Worm (Caenorhabditis elegans) whole organism, young adult: ENCODE measurements around the gene Y47D3A.34.

Experiments used
- B0336.3 ChIP-seq: fragments of 200-800 bp; sonication (Bioruptor generic); IDR thresholded peaks from 2 replicates; pipeline ENCODE4 v1.3.6; 2022; ENCODE audit warnings: missing genetic modification characterization, missing compliant biosample characterization
- C06A6.2 ChIP-seq: fragments of 200-800 bp; sonication (Bioruptor generic); conservative IDR thresholded peaks from 2 replicates; pipeline ENCODE4 v1.3.6; 2022; ENCODE audit warnings: missing genetic modification characterization, missing compliant biosample characterization
- C17E4.6 ChIP-seq: fragments of 200-800 bp; sonication (Bioruptor generic); IDR thresholded peaks from 2 replicates; pipeline ENCODE4 v1.3.6; 2022; ENCODE audit warnings: missing genetic modification reagents, missing genetic modification characterization, missing compliant biosample characterization
- F37B4.10 ChIP-seq: fragments of 200-800 bp; sonication (Bioruptor generic); IDR thresholded peaks from 2 replicates; pipeline ENCODE4 v1.3.6; 2022; ENCODE audit warnings: missing genetic modification characterization, missing compliant biosample characterization
- F39B2.1 ChIP-seq: fragments of 200-800 bp; sonication (Bioruptor generic); IDR thresholded peaks from 2 replicates; pipeline ENCODE4 v1.3.6; 2022; ENCODE audit warnings: missing genetic modification reagents, missing genetic modification characterization, missing compliant biosample characterization
- F55B11.4 ChIP-seq: sonication (generic microtip); optimal IDR thresholded peaks from 2 replicates; lab custom pipeline; 2016; ENCODE audit warnings: missing compliant biosample characterization, missing genetic modification characterization, borderline replicate concordance; ENCODE audit not compliant: insufficient read depth
- K11D2.4 ChIP-seq: fragments of 200-800 bp; sonication (Bioruptor generic); IDR thresholded peaks from 2 replicates; pipeline ENCODE4 v1.3.6; 2022; ENCODE audit warnings: missing genetic modification reagents, missing genetic modification characterization, missing compliant biosample characterization
- Y95B8A.8 ChIP-seq: fragments of 200-800 bp; sonication (Bioruptor generic); IDR thresholded peaks from 2 replicates; pipeline ENCODE4 v1.3.6; 2022; ENCODE audit warnings: missing genetic modification reagents, missing genetic modification characterization, missing compliant biosample characterization
- ZK185.1 ChIP-seq: sonication (generic microtip); optimal IDR thresholded peaks from 2 replicates; lab custom pipeline; 2016; ENCODE audit warnings: mild to moderate bottlenecking, missing genetic modification characterization, missing compliant biosample characterization; ENCODE audit not compliant: poor library complexity, severe bottlenecking
- ama-1 ChIP-seq, 3 experiments: fragments of 150-350 bp in 1 of 3; sonication (generic microtip) in 2 of 3; optimal IDR thresholded peaks; 2 replicates each; lab custom pipeline; 2014 to 2018; ENCODE audit warnings: missing biosample characterization in 2 of 3, missing genetic modification characterization in 2 of 3, missing genetic modification reagents in 2 of 3
- aptf-2 ChIP-seq: fragments of 200-800 bp; sonication (Bioruptor generic); conservative IDR thresholded peaks from 2 replicates; pipeline ENCODE4 v1.3.6; 2022; ENCODE audit warnings: missing genetic modification reagents, missing genetic modification characterization, missing compliant biosample characterization
- aptf-3 ChIP-seq: fragments of 200-800 bp; sonication (Bioruptor generic); IDR thresholded peaks from 2 replicates; pipeline ENCODE4 v1.3.6; 2022; ENCODE audit warnings: missing genetic modification characterization, missing compliant biosample characterization
- athp-1 ChIP-seq: sonication (generic microtip); optimal IDR thresholded peaks from 2 replicates; lab custom pipeline; 2017; ENCODE audit warnings: mild to moderate bottlenecking, missing genetic modification characterization, missing compliant biosample characterization
- attf-5 ChIP-seq: fragments of 200-800 bp; sonication (Bioruptor generic); optimal IDR thresholded peaks from 2 replicates; lab custom pipeline; 2018; ENCODE audit warnings: mild to moderate bottlenecking, missing genetic modification characterization, missing compliant biosample characterization
- bed-2 ChIP-seq: fragments of 200-800 bp; sonication (Bioruptor generic); IDR thresholded peaks from 2 replicates; pipeline ENCODE4 v1.3.6; 2022; ENCODE audit warnings: missing genetic modification reagents, missing genetic modification characterization, missing compliant biosample characterization
- cebp-1 ChIP-seq, 2 experiments: fragments of 200-800 bp in 1 of 2; sonication (Bioruptor generic) in 1 of 2; sonication (generic microtip) in 1 of 2; IDR thresholded peaks in 1 of 2; optimal IDR thresholded peaks in 1 of 2; 2 replicates each; pipeline versions ENCODE4 v1.3.6 to Lab custom; 2017 to 2022; ENCODE audit warnings: missing compliant biosample characterization in 2 of 2, missing genetic modification characterization in 2 of 2, mild to moderate bottlenecking in 1 of 2, missing genetic modification reagents in 1 of 2, moderate library complexity in 1 of 2
- cebp-2 ChIP-seq: fragments of 200-800 bp; sonication (Bioruptor generic); IDR thresholded peaks from 2 replicates; pipeline ENCODE4 v1.3.6; 2022; ENCODE audit warnings: missing genetic modification characterization, missing compliant biosample characterization
- ceh-27 ChIP-seq: fragments of 200-800 bp; sonication (Bioruptor generic); optimal IDR thresholded peaks from 2 replicates; lab custom pipeline; 2018; ENCODE audit warnings: mild to moderate bottlenecking, missing genetic modification characterization, moderate library complexity, missing compliant biosample characterization
- ceh-40 ChIP-seq: fragments of 200-800 bp; sonication (Bioruptor generic); IDR thresholded peaks from 2 replicates; pipeline ENCODE4 v1.3.6; 2022; ENCODE audit warnings: missing genetic modification characterization, missing compliant biosample characterization
- ceh-91 ChIP-seq: fragments of 200-800 bp; sonication (Bioruptor generic); IDR thresholded peaks from 2 replicates; pipeline ENCODE4 v1.3.6; 2022; ENCODE audit warnings: missing genetic modification reagents, missing genetic modification characterization, missing compliant biosample characterization
- chd-7 ChIP-seq: sonication (generic microtip); optimal IDR thresholded peaks from 2 replicates; lab custom pipeline; 2016; ENCODE audit warnings: mild to moderate bottlenecking, missing genetic modification characterization, moderate library complexity, missing compliant biosample characterization
- efl-1 ChIP-seq: fragments of 150-350 bp; optimal IDR thresholded peaks from 2 replicates; lab custom pipeline; 2014; ENCODE audit warnings: missing biosample characterization, missing genetic modification reagents, missing genetic modification characterization
- ekl-4 ChIP-seq: fragments of 200-800 bp; sonication (Bioruptor generic); IDR thresholded peaks from 2 replicates; pipeline ENCODE4 v1.3.6; 2022; ENCODE audit warnings: missing genetic modification reagents, missing genetic modification characterization, missing compliant biosample characterization
- gei-17 ChIP-seq: fragments of 200-800 bp; sonication (Bioruptor generic); optimal IDR thresholded peaks from 2 replicates; lab custom pipeline; 2018; ENCODE audit warnings: mild to moderate bottlenecking, missing genetic modification characterization, missing compliant biosample characterization
- hlh-12 ChIP-seq: sonication (generic microtip); optimal IDR thresholded peaks from 2 replicates; lab custom pipeline; 2016; ENCODE audit warnings: missing genetic modification characterization, missing compliant biosample characterization
- hlh-26 ChIP-seq: fragments of 200-800 bp; sonication (Bioruptor generic); conservative IDR thresholded peaks from 2 replicates; pipeline ENCODE4 v1.3.6; 2022; ENCODE audit warnings: missing genetic modification reagents, missing genetic modification characterization, missing compliant biosample characterization
- hrde-1 ChIP-seq: sonication (generic microtip); optimal IDR thresholded peaks from 2 replicates; lab custom pipeline; 2016; ENCODE audit warnings: missing genetic modification characterization, mild to moderate bottlenecking, missing compliant biosample characterization, moderate library complexity, missing genotype, missing genetic modification reagents, borderline replicate concordance
- hsf-1 ChIP-seq: fragments of 200-800 bp; sonication (Bioruptor generic); IDR thresholded peaks from 2 replicates; pipeline ENCODE4 v1.3.6; 2022; ENCODE audit warnings: missing genetic modification reagents, missing genetic modification characterization, missing compliant biosample characterization
- let-526 ChIP-seq: fragments of 200-800 bp; sonication (Bioruptor generic); IDR thresholded peaks from 2 replicates; pipeline ENCODE4 v1.3.6; 2022; ENCODE audit warnings: missing genetic modification reagents, missing genetic modification characterization, missing compliant biosample characterization
- lin-35 ChIP-seq, 3 experiments: fragments of 150-350 bp in 2 of 3; sonication (generic microtip) in 1 of 3; optimal IDR thresholded peaks; 2 replicates each; lab custom pipeline; 2014 to 2018; ENCODE audit warnings: missing biosample characterization in 3 of 3, missing genetic modification characterization in 3 of 3, missing genetic modification reagents in 3 of 3
- lsy-27 ChIP-seq: sonication (generic microtip); optimal IDR thresholded peaks from 2 replicates; lab custom pipeline; 2017; ENCODE audit warnings: missing genetic modification characterization, mild to moderate bottlenecking, missing compliant biosample characterization, antibody characterized with exemption, missing genotype, borderline replicate concordance; ENCODE audit not compliant: insufficient read depth
- madf-6 ChIP-seq: fragments of 200-800 bp; sonication (Bioruptor generic); IDR thresholded peaks from 2 replicates; pipeline ENCODE4 v1.3.6; 2022; ENCODE audit warnings: missing genetic modification reagents, missing genetic modification characterization, missing compliant biosample characterization
- mcd-1 ChIP-seq: fragments of 200-800 bp; sonication (Bioruptor generic); IDR thresholded peaks from 2 replicates; pipeline ENCODE4 v1.3.6; 2022; ENCODE audit warnings: missing genetic modification reagents, missing genetic modification characterization, missing compliant biosample characterization
- mes-4 ChIP-seq: sonication (generic microtip); optimal IDR thresholded peaks from 2 replicates; lab custom pipeline; 2016; ENCODE audit warnings: missing genotype, missing genetic modification characterization, missing compliant biosample characterization
- nfyb-1 ChIP-seq: fragments of 200-800 bp; sonication (Bioruptor generic); IDR thresholded peaks from 2 replicates; pipeline ENCODE4 v1.3.6; 2022; ENCODE audit warnings: missing genetic modification reagents, missing genetic modification characterization, missing compliant biosample characterization
- nhr-90 ChIP-seq: sonication (generic microtip); optimal IDR thresholded peaks from 2 replicates; lab custom pipeline; 2016; ENCODE audit warnings: missing genotype, mild to moderate bottlenecking, missing genetic modification characterization, missing compliant biosample characterization
- sea-2 ChIP-seq: fragments of 200-800 bp; sonication (Bioruptor generic); IDR thresholded peaks from 2 replicates; pipeline ENCODE4 v1.3.6; 2022; ENCODE audit warnings: missing genetic modification characterization, missing compliant biosample characterization
- tbp1 ChIP-seq: fragments of 200-800 bp; sonication (Bioruptor generic); optimal IDR thresholded peaks from 2 replicates; lab custom pipeline; 2018; ENCODE audit warnings: mild to moderate bottlenecking, missing genetic modification characterization, missing compliant biosample characterization
- tlf-1 ChIP-seq: fragments of 200-800 bp; sonication (Bioruptor generic); optimal IDR thresholded peaks from 2 replicates; lab custom pipeline; 2018; ENCODE audit warnings: mild to moderate bottlenecking, missing genetic modification characterization, missing compliant biosample characterization
- unc-62 ChIP-seq: fragments of 150-350 bp; optimal IDR thresholded peaks from 2 replicates; lab custom pipeline; 2014; ENCODE audit warnings: missing biosample characterization, missing genetic modification reagents, missing genetic modification characterization
- zim-3 ChIP-seq: sonication (generic microtip); optimal IDR thresholded peaks from 2 replicates; lab custom pipeline; 2017; ENCODE audit warnings: mild to moderate bottlenecking, missing genetic modification characterization, moderate library complexity, missing compliant biosample characterization
- ztf-22 ChIP-seq: fragments of 200-800 bp; sonication (Bioruptor generic); optimal IDR thresholded peaks from 2 replicates; lab custom pipeline; 2018; ENCODE audit warnings: mild to moderate bottlenecking, missing genetic modification characterization, moderate library complexity, missing compliant biosample characterization
- ztf-3 ChIP-seq: fragments of 200-800 bp; sonication (Bioruptor generic); optimal IDR thresholded peaks from 2 replicates; lab custom pipeline; 2018; ENCODE audit warnings: mild to moderate bottlenecking, missing genetic modification characterization, missing compliant biosample characterization

Y47D3A.34 gene

DNA sequence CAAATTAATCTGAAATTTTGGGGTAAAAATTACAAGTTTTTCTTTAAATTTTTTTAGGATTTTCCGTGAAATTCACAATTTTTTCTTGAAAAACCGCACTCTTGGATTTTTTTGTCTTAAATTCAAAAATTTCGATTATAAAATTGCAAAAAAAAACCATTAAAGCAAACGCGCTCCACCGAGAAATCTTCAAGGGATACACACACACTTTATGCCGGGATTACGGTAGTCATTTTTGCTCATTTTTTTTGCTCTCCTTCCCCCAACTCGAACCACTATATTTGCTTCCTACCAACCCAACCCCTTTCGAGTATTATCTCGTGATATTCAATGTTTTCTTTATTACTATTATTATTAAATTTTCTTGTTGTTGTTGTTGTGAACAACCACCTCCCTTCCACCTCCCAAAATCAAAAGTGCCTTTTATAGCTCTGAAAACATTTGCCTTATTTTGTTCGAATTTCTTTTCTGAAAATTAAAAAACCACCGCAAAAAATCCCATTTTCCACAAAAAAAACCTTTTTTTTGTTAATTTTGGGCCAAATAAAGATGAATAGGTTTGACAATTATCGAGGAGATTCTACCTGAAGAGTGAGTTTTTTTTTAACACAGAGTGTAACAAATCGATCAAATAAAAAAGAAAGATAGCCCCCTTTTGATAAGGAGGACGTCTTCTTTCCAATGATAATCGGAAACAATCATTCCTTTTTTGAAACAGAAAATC is 17.2 kb upstream of the Y47D3A.34 start, which contains the start of gene Y47D3A.32 (continued):
- TF ChIP-seq tbp1 (GFP tag; lab: Kevin White, UChicago) (peak; percentile 4), cebp-2 (GFP tag; lab: Robert Waterston, UW) (peak; percentile 86; the same call in 1 of the 2 replicates), hsf-1 (GFP tag; lab: Robert Waterston, UW) (peak; percentile 55; the same call in 1 of the 2 replicates), Y95B8A.8 (peak; percentile 53; the same call in 1 of the 2 replicates), lin-35 (GFP tag; optimal IDR thresholded peaks at IDR 0.05; lab: Kevin White, UChicago) (peak in 1 of 3 experiments; percentile 12), athp-1 (peak; percentile 11), ztf-22 (no peak), let-526 (GFP tag; lab: Robert Waterston, UW) (no peak), chd-7 (tag; lab: Kevin White, UChicago) (peak; percentile 56), attf-5 (peak; percentile 36)

DNA sequence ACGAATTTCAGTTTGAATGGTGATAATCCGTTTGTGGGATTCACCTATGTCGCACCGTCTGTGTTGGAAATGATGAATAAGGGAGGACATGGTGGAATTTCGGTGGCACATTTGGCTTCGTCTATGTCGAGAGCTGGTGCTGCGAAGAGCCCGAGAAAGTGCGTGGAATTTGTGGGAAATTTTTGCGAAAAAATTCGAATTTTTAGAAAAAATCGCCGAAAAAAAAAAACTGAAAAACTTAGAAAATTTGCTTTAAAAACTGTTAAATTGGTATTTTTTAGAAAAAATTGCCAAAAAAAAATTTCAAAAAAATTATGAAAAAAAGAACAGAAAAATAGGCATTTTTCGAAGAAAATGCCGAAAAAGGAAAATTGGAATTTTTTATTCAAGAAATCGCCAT is 14.2 kb upstream of the Y47D3A.34 start:
- TF ChIP-seq tbp1 (GFP tag; lab: Kevin White, UChicago) (no peak), ceh-40 (GFP tag; lab: Robert Waterston, UW) (0 out of 2 replicates have a peak, but pooled peaks have one; percentile 28)

DNA sequence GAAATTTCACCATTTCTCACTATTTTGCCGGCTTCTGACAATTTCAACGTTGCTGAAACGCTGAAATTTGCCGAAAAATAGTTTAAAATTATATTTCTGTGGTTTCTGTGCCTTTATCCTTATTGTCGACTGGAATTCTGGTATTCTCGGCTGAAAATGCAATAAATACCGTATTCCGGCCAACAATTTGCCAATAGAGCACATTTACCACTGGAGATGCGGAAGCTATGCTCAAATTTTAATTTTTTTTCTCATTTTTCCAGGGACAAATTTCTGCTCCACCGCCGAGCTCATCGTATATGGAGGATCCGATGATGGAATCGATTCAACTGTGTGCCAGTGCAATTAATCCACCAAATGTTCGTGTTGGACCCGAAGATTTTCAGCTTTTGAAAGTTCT is 11.9 kb upstream of the Y47D3A.34 start:
- TF ChIP-seq ceh-91 (GFP tag; lab: Robert Waterston, UW) (no peak), aptf-2 (GFP tag; lab: Robert Waterston, UW) (no peak), madf-6 (GFP tag; lab: Robert Waterston, UW) (no peak), lsy-27 (tag; lab: Kevin White, UChicago) (no peak), mes-4 (tag; lab: Kevin White, UChicago) (no peak), K11D2.4 (GFP tag; lab: Robert Waterston, UW) (no peak), F39B2.1 (no peak), C17E4.6 (GFP tag; lab: Robert Waterston, UW) (no peak), hrde-1 (tag; lab: Kevin White, UChicago) (no peak), nfyb-1 (no peak), unc-62 (no peak), hlh-12 (tag; lab: Kevin White, UChicago) (no peak), tlf-1 (no peak), C06A6.2 (GFP tag; lab: Robert Waterston, UW) (no peak), gei-17 (GFP tag; lab: Kevin White, UChicago) (no peak), aptf-3 (no peak), sea-2 (no peak), hlh-26 (GFP tag; lab: Robert Waterston, UW) (no peak), F55B11.4 (tag; lab: Kevin White, UChicago) (no peak), ama-1 (optimal IDR thresholded peaks at IDR 0.05; lab: Kevin White, UChicago) (no peak), ama-1 (GFP tag; optimal IDR thresholded peaks at IDR 0.05; lab: Kevin White, UChicago) (no peak), nhr-90 (tag; lab: Kevin White, UChicago) (no peak), ztf-3 (GFP tag; lab: Kevin White, UChicago) (no peak), zim-3 (tag; lab: Kevin White, UChicago) (no peak), cebp-1 (GFP tag; IDR thresholded peaks at IDR 0.05; lab: Robert Waterston, UW) (no peak), cebp-1 (tag; optimal IDR thresholded peaks at IDR 0.05; lab: Kevin White, UChicago) (peak; percentile 38), ekl-4 (0 out of 2 replicates have a peak, but pooled peaks have one; percentile 22), ceh-27 (no peak), B0336.3 (GFP tag; lab: Robert Waterston, UW) (peak; percentile 86), ZK185.1 (tag; lab: Kevin White, UChicago) (no peak), efl-1 (GFP tag; lab: Kevin White, UChicago) (no peak), bed-2 (GFP tag; lab: Robert Waterston, UW) (no peak), Y95B8A.8 (no peak), let-526 (GFP tag; lab: Robert Waterston, UW) (no peak), mcd-1 (GFP tag; lab: Robert Waterston, UW) (no peak), F37B4.10 (GFP tag; lab: Robert Waterston, UW) (no peak)
